Worm (Caenorhabditis elegans) whole organism, late embryonic: ENCODE data around the gene K05B2.4.
A peak's percentile ranks its signal among the peaks of the same experiment; 100 is the strongest.

Experiments used
- F13H6.1 ChIP-seq: sonication (generic microtip); optimal IDR thresholded peaks from 2 replicates; lab custom pipeline; 2016; ENCODE audit warnings: missing genetic modification characterization, missing compliant biosample characterization
- ceh-2 ChIP-seq: sonication (generic microtip); optimal IDR thresholded peaks from 2 replicates; lab custom pipeline; 2016; ENCODE audit warnings: missing genotype, missing genetic modification characterization, missing compliant biosample characterization
- ceh-30 ChIP-seq: fragments of 150-350 bp; optimal IDR thresholded peaks from 2 replicates; lab custom pipeline; 2014; ENCODE audit warnings: missing biosample characterization, missing genetic modification characterization
- ceh-31 ChIP-seq: sonication (generic microtip); optimal IDR thresholded peaks from 2 replicates; lab custom pipeline; 2016; ENCODE audit warnings: missing genetic modification characterization, missing compliant biosample characterization
- ceh-9 ChIP-seq: sonication (generic microtip); optimal IDR thresholded peaks from 2 replicates; lab custom pipeline; 2016; ENCODE audit warnings: mild to moderate bottlenecking, missing genetic modification characterization, inconsistent platforms, missing compliant biosample characterization
- dmd-4 ChIP-seq: sonication (generic microtip); optimal IDR thresholded peaks from 2 replicates; lab custom pipeline; 2016; ENCODE audit warnings: borderline replicate concordance, missing genetic modification characterization, missing compliant biosample characterization
- fkh-6 ChIP-seq: sonication (generic microtip); optimal IDR thresholded peaks from 2 replicates; lab custom pipeline; 2016; ENCODE audit warnings: missing genetic modification characterization, missing compliant biosample characterization
- hlh-6 ChIP-seq: sonication (generic microtip); optimal IDR thresholded peaks from 2 replicates; lab custom pipeline; 2016; ENCODE audit warnings: missing genotype, missing genetic modification characterization, missing compliant biosample characterization
- nhr-11 ChIP-seq: fragments of 150-350 bp; optimal IDR thresholded peaks from 2 replicates; lab custom pipeline; 2014; ENCODE audit warnings: missing biosample characterization, missing genetic modification characterization
- pros-1 ChIP-seq: fragments of 150-350 bp; optimal IDR thresholded peaks from 2 replicates; lab custom pipeline; 2014; ENCODE audit warnings: missing biosample characterization, missing genetic modification reagents, missing genetic modification characterization
- unc-42 ChIP-seq: sonication (generic microtip); optimal IDR thresholded peaks from 2 replicates; lab custom pipeline; 2016; ENCODE audit warnings: missing genotype, missing genetic modification characterization, missing compliant biosample characterization

ce11 chrX:4960422-4960821 lies 39.6 kb upstream of the K05B2.4 start, which contains the start of gene act-4:
- TF ChIP-seq ceh-30: no peak
- TF ChIP-seq hlh-6 (tag; lab: Kevin White, UChicago): no peak
- TF ChIP-seq F13H6.1 (tag; lab: Kevin White, UChicago): peak; percentile 15
- no peak for TF ChIP-seq ceh-9 (tag; lab: Kevin White, UChicago)
- TF ChIP-seq ceh-31: peak; percentile 46
- peak; percentile 13 for TF ChIP-seq unc-42 (tag; lab: Kevin White, UChicago)
- TF ChIP-seq ceh-2 (tag; lab: Kevin White, UChicago): peak; percentile 2
- no peak for TF ChIP-seq nhr-11 (tag; lab: Kevin White, UChicago)
- no peak for TF ChIP-seq fkh-6 (tag; lab: Kevin White, UChicago)
- TF ChIP-seq pros-1 (tag; lab: Kevin White, UChicago): no peak
- no peak for TF ChIP-seq dmd-4 (tag; lab: Kevin White, UChicago)
